Fruit fly (Drosophila melanogaster) whole organism: ENCODE data around the gene Cpr67Fb.

Source experiments
- CG8478 ChIP-seq: fragments of >200 bp; optimal IDR thresholded peaks from 2 replicates; lab custom pipeline; 2018; ENCODE audit warnings: inconsistent platforms
- Dll ChIP-seq: fragments of >200 bp; optimal IDR thresholded peaks from 2 replicates; lab custom pipeline; 2017
- EcR ChIP-seq, 2 experiments: fragments of >200 bp; optimal IDR thresholded peaks; 2 replicates each; lab custom pipeline; 2017; ENCODE audit warnings: missing biosample characterization in 2 of 2, missing genetic modification characterization in 2 of 2, missing genetic modification reagents in 2 of 2
- psq ChIP-seq: fragments of >200 bp; optimal IDR thresholded peaks from 2 replicates; lab custom pipeline; 2017
- usp ChIP-seq: fragments of >200 bp; optimal IDR thresholded peaks from 2 replicates; lab custom pipeline; 2017; ENCODE audit warnings: missing biosample characterization, missing genetic modification characterization, mixed read lengths

DNA sequence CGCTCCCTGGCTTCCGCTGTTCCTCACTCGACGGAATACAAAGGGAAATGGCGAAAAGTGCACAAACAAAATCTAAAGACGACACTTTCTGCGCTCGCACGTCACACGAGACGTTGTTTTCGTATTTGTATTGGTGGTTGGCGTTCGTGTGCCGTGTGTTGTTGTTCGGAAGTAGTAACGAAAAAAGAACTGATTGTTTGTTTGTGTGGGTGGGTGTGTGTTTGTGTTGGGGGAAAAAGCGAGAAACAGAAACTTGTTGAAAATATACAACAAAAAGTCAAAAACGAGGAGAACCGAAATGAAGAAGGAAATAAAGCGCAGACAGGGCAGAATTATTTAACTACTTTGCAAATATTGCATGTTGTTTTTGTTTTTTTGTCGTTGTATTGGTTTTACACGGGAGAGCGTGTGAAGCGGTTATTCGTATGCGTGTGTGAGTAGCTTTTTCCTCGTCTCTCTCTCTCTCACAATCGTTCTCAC is 4.3 kb downstream of the Cpr67Fb start:
- TF ChIP-seq EcR (GFP tag; optimal IDR thresholded peaks at IDR 0.05; lab: Kevin White, UChicago) (no peak), CG8478 (peak; percentile 81), Dll (lab: Kevin White, UChicago) (no peak), psq (lab: Kevin White, UChicago) (no peak), usp (no peak)
